Worm (Caenorhabditis elegans): ENCODE data around the gene des-2.

- TF ChIP-seq unc-130 (tag; optimal IDR thresholded peaks at IDR 0.05) = no peak
- no peak for TF ChIP-seq hlh-4 (tag; optimal IDR thresholded peaks at IDR 0.05)
- no peak for TF ChIP-seq hlh-17 (GFP tag; optimal IDR thresholded peaks at IDR 0.05; ENCODE audit: borderline replicate concordance)
- TF ChIP-seq skn-1 (tag; optimal IDR thresholded peaks at IDR 0.05) = no peak
- TF ChIP-seq fos-1 (tag; optimal IDR thresholded peaks at IDR 0.05) = no peak
- TF ChIP-seq aly-2 (tag; optimal IDR thresholded peaks at IDR 0.05) = no peak
- TF ChIP-seq unc-86 (tag; optimal IDR thresholded peaks at IDR 0.05) = no peak
- no peak for TF ChIP-seq blmp-1 (tag; optimal IDR thresholded peaks at IDR 0.05)
- TF ChIP-seq lin-39 (tag; optimal IDR thresholded peaks at IDR 0.05) = no peak
- TF ChIP-seq tbx-2 (tag; optimal IDR thresholded peaks at IDR 0.05) = no peak
- no peak for TF ChIP-seq nhr-77 (tag; optimal IDR thresholded peaks at IDR 0.05)
- TF ChIP-seq zag-1 (tag; optimal IDR thresholded peaks at IDR 0.05) = no peak
- TF ChIP-seq nhr-237 (tag; optimal IDR thresholded peaks at IDR 0.05) = no peak
- TF ChIP-seq nhr-12 (tag; optimal IDR thresholded peaks at IDR 0.05) = no peak
Measured at ce11 chrV:11415059-11415458, 6.4 kb downstream of the des-2 start, which contains the start of gene deg-3.
